Worm (Caenorhabditis elegans) whole organism, L1 larva: Measurements from ENCODE around the gene C25E10.12.

Experiments used
- aha-1 ChIP-seq: fragments of 150-350 bp; optimal IDR thresholded peaks from 2 replicates; lab custom pipeline; 2014; ENCODE audit warnings: missing biosample characterization, missing genetic modification characterization
- ceh-82 ChIP-seq, 3 experiments: fragments of 150-350 bp in 1 of 3; sonication (generic microtip) in 2 of 3; optimal IDR thresholded peaks; 2 replicates each; lab custom pipeline; 2014 to 2017; ENCODE audit warnings: missing biosample characterization in 3 of 3, missing genetic modification characterization in 3 of 3
- grh-1 ChIP-seq: fragments of 200-800 bp; sonication (Bioruptor generic); IDR thresholded peaks from 2 replicates; pipeline ENCODE4 v1.3.6; 2022; ENCODE audit warnings: missing genetic modification reagents, missing genetic modification characterization, missing compliant biosample characterization
- jun-1 ChIP-seq: fragments of 150-350 bp; optimal IDR thresholded peaks from 2 replicates; lab custom pipeline; 2014; ENCODE audit warnings: missing biosample characterization, missing genetic modification reagents, missing genetic modification characterization
- lin-13 ChIP-seq: fragments of 150-350 bp; optimal IDR thresholded peaks from 2 replicates; lab custom pipeline; 2014; ENCODE audit warnings: missing biosample characterization, missing genetic modification reagents, missing genetic modification characterization
- lin-39 ChIP-seq: fragments of 150-350 bp; optimal IDR thresholded peaks from 2 replicates; lab custom pipeline; 2014; ENCODE audit warnings: missing biosample characterization, missing genetic modification reagents, missing genetic modification characterization
- nhr-11 ChIP-seq: fragments of 150-350 bp; optimal IDR thresholded peaks from 2 replicates; lab custom pipeline; 2014; ENCODE audit warnings: missing biosample characterization, missing genetic modification characterization
- nhr-76 ChIP-seq: sonication (generic microtip); optimal IDR thresholded peaks from 2 replicates; lab custom pipeline; 2017; ENCODE audit warnings: missing biosample characterization, missing genetic modification characterization
- nhr-77 ChIP-seq: fragments of 150-350 bp; optimal IDR thresholded peaks from 2 replicates; lab custom pipeline; 2014; ENCODE audit warnings: missing biosample characterization, missing genetic modification characterization
- pqm-1 ChIP-seq: sonication (generic microtip); optimal IDR thresholded peaks from 3 replicates; lab custom pipeline; 2017; ENCODE audit warnings: missing biosample characterization, missing genetic modification characterization
- rnt-1 ChIP-seq: sonication (generic microtip); optimal IDR thresholded peaks from 2 replicates; lab custom pipeline; 2016; ENCODE audit warnings: mild to moderate bottlenecking, missing genetic modification characterization, moderate library complexity, missing compliant biosample characterization
- swsn-7 ChIP-seq: sonication (generic microtip); optimal IDR thresholded peaks from 2 replicates; lab custom pipeline; 2016; ENCODE audit warnings: missing genetic modification characterization, missing compliant biosample characterization
- unc-130 ChIP-seq: fragments of 150-350 bp; optimal IDR thresholded peaks from 2 replicates; lab custom pipeline; 2017; ENCODE audit warnings: missing biosample characterization, missing genetic modification characterization, inconsistent platforms
- unc-30 ChIP-seq: sonication (generic microtip); optimal IDR thresholded peaks from 2 replicates; lab custom pipeline; 2017; ENCODE audit warnings: missing biosample characterization, missing genetic modification characterization

DNA sequence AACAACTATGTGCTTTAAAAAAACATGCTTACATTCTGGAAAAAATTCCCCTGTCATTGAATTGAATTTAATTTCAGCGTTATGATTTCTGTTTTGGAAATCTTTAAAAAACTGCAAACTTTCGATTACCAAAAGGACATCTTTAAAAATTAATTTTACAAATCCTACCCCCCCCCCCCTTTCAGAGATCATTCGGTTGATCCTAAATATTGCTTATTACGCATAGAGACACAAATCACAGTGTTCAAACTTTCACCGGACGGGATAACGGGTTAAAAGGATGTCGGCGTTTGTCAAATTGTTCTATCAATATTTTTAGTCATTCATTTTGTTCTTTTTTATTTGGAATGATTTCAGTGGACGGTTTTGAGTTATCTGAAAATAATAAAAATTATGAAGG, 29.0 kb downstream of the C25E10.12 start, which contains the start of gene C25E10.4:
- no peak for TF ChIP-seq rnt-1
- no peak for TF ChIP-seq nhr-76 (tag; lab: Kevin White, UChicago)
- TF ChIP-seq unc-130, result no peak
- no peak for TF ChIP-seq jun-1 (tag; lab: Kevin White, UChicago)
- TF ChIP-seq nhr-77 (tag; lab: Kevin White, UChicago), result no peak
- TF ChIP-seq pqm-1, result no peak
- no peak for TF ChIP-seq ceh-82 (tag; optimal IDR thresholded peaks at IDR 0.05; lab: Kevin White, UChicago)
- no peak for TF ChIP-seq lin-13 (GFP tag; lab: Kevin White, UChicago)
- TF ChIP-seq nhr-11 (tag; lab: Kevin White, UChicago), result no peak
- no peak for TF ChIP-seq aha-1
- TF ChIP-seq grh-1 (GFP tag; lab: Robert Waterston, UW), result no peak
- TF ChIP-seq lin-39 (tag; lab: Kevin White, UChicago), result no peak
- TF ChIP-seq unc-30, result no peak
- no peak for TF ChIP-seq swsn-7 (tag; lab: Kevin White, UChicago)
